Fruit fly (Drosophila melanogaster) whole organism, embryonic: ENCODE measurements around the gene CG11374.
A peak's percentile ranks its signal among the peaks of the same experiment; 100 is the strongest.

Experiments used
- Bdp1 ChIP-seq: fragments of 200-800 bp; sonication (Bioruptor generic); optimal IDR thresholded peaks from 3 replicates; lab custom pipeline; 2016; ENCODE audit warnings: missing biosample characterization, missing genetic modification characterization
- Blimp-1 ChIP-seq: fragments of 200-800 bp; sonication (Bioruptor generic); optimal IDR thresholded peaks from 3 replicates; lab custom pipeline; 2018; ENCODE audit warnings: missing biosample characterization, missing genetic modification characterization, mild to moderate bottlenecking, moderate library complexity, missing genetic modification reagents
- CG10366 ChIP-seq: fragments of 200-800 bp; sonication (Bioruptor generic); IDR thresholded peaks from 2 replicates; pipeline ENCODE4 v1.3.6; 2022; ENCODE audit warnings: missing biosample characterization, missing genetic modification characterization
- CG10431 ChIP-seq: fragments of 200-800 bp; sonication (Bioruptor generic); optimal IDR thresholded peaks from 3 replicates; lab custom pipeline; 2018; ENCODE audit warnings: missing biosample characterization, mild to moderate bottlenecking, missing genetic modification characterization
- CG11723 ChIP-seq: fragments of 200-800 bp; sonication (Bioruptor generic); optimal IDR thresholded peaks from 2 replicates; lab custom pipeline; 2017; ENCODE audit warnings: missing biosample characterization, mild to moderate bottlenecking, missing genetic modification characterization
- CG12104 ChIP-seq: fragments of 200-800 bp; sonication (Bioruptor generic); optimal IDR thresholded peaks from 3 replicates; lab custom pipeline; 2016; ENCODE audit warnings: missing biosample characterization, missing genetic modification characterization
- CG1233 ChIP-seq: fragments of 200-800 bp; sonication (Bioruptor generic); optimal IDR thresholded peaks from 4 replicates; lab custom pipeline; 2018; ENCODE audit warnings: missing biosample characterization, mild to moderate bottlenecking, missing genetic modification characterization
- CG12659 ChIP-seq: fragments of 200-800 bp; sonication (Bioruptor generic); optimal IDR thresholded peaks from 3 replicates; lab custom pipeline; 2017; ENCODE audit warnings: mild to moderate bottlenecking, missing biosample characterization, missing genetic modification reagents, missing genetic modification characterization
- CG15269 ChIP-seq: fragments of 200-800 bp; sonication (Bioruptor generic); optimal IDR thresholded peaks from 2 replicates; lab custom pipeline; 2018; ENCODE audit warnings: missing biosample characterization, mild to moderate bottlenecking, missing genetic modification characterization, moderate library complexity
- CG2202 ChIP-seq: fragments of 200-800 bp; sonication (Bioruptor generic); optimal IDR thresholded peaks from 2 replicates; lab custom pipeline; 2018; ENCODE audit warnings: missing biosample characterization, mild to moderate bottlenecking, missing genetic modification characterization
- CG2712 ChIP-seq: fragments of 200-800 bp; optimal IDR thresholded peaks from 3 replicates; lab custom pipeline; 2019; ENCODE audit warnings: missing biosample characterization, mild to moderate bottlenecking, missing genetic modification characterization, moderate library complexity
- CG30020 ChIP-seq: fragments of 200-800 bp; optimal IDR thresholded peaks from 2 replicates; lab custom pipeline; 2019; ENCODE audit warnings: missing biosample characterization, mild to moderate bottlenecking, missing genetic modification characterization, moderate library complexity
- CG31365 ChIP-seq: fragments of 200-800 bp; sonication (Bioruptor generic); optimal IDR thresholded peaks from 2 replicates; lab custom pipeline; 2018; ENCODE audit warnings: missing biosample characterization, mild to moderate bottlenecking, missing genetic modification characterization
- CG31388 ChIP-seq: fragments of 200-800 bp; sonication (Bioruptor generic); optimal IDR thresholded peaks from 2 replicates; lab custom pipeline; 2016; ENCODE audit warnings: missing biosample characterization, missing genetic modification characterization
- CG3281 ChIP-seq: fragments of 200-800 bp; sonication (Bioruptor generic); optimal IDR thresholded peaks from 3 replicates; lab custom pipeline; 2017; ENCODE audit warnings: missing biosample characterization, mild to moderate bottlenecking, missing genetic modification characterization
- CG33557 ChIP-seq: fragments of 200-800 bp; sonication (Bioruptor generic); optimal IDR thresholded peaks from 2 replicates; lab custom pipeline; 2019; ENCODE audit warnings: missing biosample characterization, mild to moderate bottlenecking, missing genetic modification characterization, moderate library complexity
- CG34224 ChIP-seq: fragments of 200-800 bp; sonication (Bioruptor generic); IDR thresholded peaks from 3 replicates; pipeline ENCODE4 v1.3.6; 2022; ENCODE audit warnings: missing biosample characterization, missing genetic modification characterization; ENCODE audit not compliant: partially characterized antibody
- CG34422 ChIP-seq: fragments of 200-800 bp; sonication (Bioruptor generic); IDR thresholded peaks from 3 replicates; pipeline ENCODE4 v1.3.6; 2022; ENCODE audit warnings: missing biosample characterization, missing genetic modification characterization
- CG4854 ChIP-seq: fragments of 200-800 bp; sonication (Bioruptor generic); optimal IDR thresholded peaks from 2 replicates; lab custom pipeline; 2016; ENCODE audit warnings: missing biosample characterization, missing genetic modification characterization, inconsistent platforms
- CG7372 ChIP-seq: fragments of 200-800 bp; sonication (Bioruptor generic); IDR thresholded peaks from 2 replicates; pipeline ENCODE4 v1.3.6; 2022; ENCODE audit warnings: missing biosample characterization, missing genetic modification characterization
- CG7745 ChIP-seq: fragments of 200-800 bp; sonication (Bioruptor generic); optimal IDR thresholded peaks from 2 replicates; lab custom pipeline; 2018; ENCODE audit warnings: missing biosample characterization, mild to moderate bottlenecking, missing genetic modification characterization, moderate library complexity
- CG9817 ChIP-seq: fragments of 200-800 bp; sonication (Bioruptor generic); optimal IDR thresholded peaks from 2 replicates; lab custom pipeline; 2018; ENCODE audit warnings: missing biosample characterization, mild to moderate bottlenecking, missing genetic modification characterization, moderate library complexity
- CTCF ChIP-seq: fragments of 200-800 bp; sonication (Bioruptor generic); optimal IDR thresholded peaks from 2 replicates; lab custom pipeline; 2017; ENCODE audit warnings: missing biosample characterization, mild to moderate bottlenecking, missing genetic modification characterization, moderate library complexity
- D ChIP-seq, 2 experiments: fragments of 200-800 bp in 1 of 2; fragments of >200 bp in 1 of 2; sonication (Bioruptor generic) in 1 of 2; optimal IDR thresholded peaks; 2 replicates in 1 of 2; 3 replicates in 1 of 2; lab custom pipeline; 2017; ENCODE audit warnings: mild to moderate bottlenecking in 1 of 2, missing biosample characterization in 1 of 2, missing genetic modification characterization in 1 of 2, missing genetic modification reagents in 1 of 2
- ERR ChIP-seq: fragments of 200-800 bp; sonication (Bioruptor generic); optimal IDR thresholded peaks from 2 replicates; lab custom pipeline; 2016; ENCODE audit warnings: missing biosample characterization, missing genetic modification characterization
- Ets65A ChIP-seq: fragments of 200-800 bp; sonication (Bioruptor generic); peaks from one replicate; lab custom pipeline; 2016; ENCODE audit warnings: missing biosample characterization, missing genetic modification characterization
- Max ChIP-seq: fragments of 200-800 bp; sonication (Bioruptor generic); optimal IDR thresholded peaks from 2 replicates; lab custom pipeline; 2016; ENCODE audit warnings: missing biosample characterization, mild to moderate bottlenecking, missing genetic modification characterization
- NC2α ChIP-seq: fragments of 200-800 bp; sonication (Bioruptor generic); optimal IDR thresholded peaks from 2 replicates; lab custom pipeline; 2016; ENCODE audit warnings: missing biosample characterization, missing genetic modification characterization
- Neu2 ChIP-seq: fragments of 200-800 bp; sonication (Bioruptor generic); optimal IDR thresholded peaks from 3 replicates; lab custom pipeline; 2016; ENCODE audit warnings: missing biosample characterization, missing genetic modification characterization, borderline replicate concordance
- NfI ChIP-seq: fragments of 200-800 bp; sonication (Bioruptor generic); optimal IDR thresholded peaks from 3 replicates; lab custom pipeline; 2018; ENCODE audit warnings: missing biosample characterization, mild to moderate bottlenecking, missing genetic modification characterization, moderate library complexity
- bowl ChIP-seq: fragments of 200-800 bp; sonication (Bioruptor generic); IDR thresholded peaks from 2 replicates; pipeline ENCODE4 v1.3.6; 2022; ENCODE audit warnings: missing biosample characterization, missing genetic modification characterization
- chn ChIP-seq: fragments of 200-800 bp; sonication (Bioruptor generic); optimal IDR thresholded peaks from 2 replicates; lab custom pipeline; 2016; ENCODE audit warnings: missing biosample characterization, missing genetic modification characterization
- danr ChIP-seq: fragments of 200-800 bp; sonication (Bioruptor generic); IDR thresholded peaks from 2 replicates; pipeline ENCODE4 v1.3.6; 2022; ENCODE audit warnings: missing biosample characterization, missing genetic modification characterization
- fru ChIP-seq: fragments of >200 bp; optimal IDR thresholded peaks from 2 replicates; lab custom pipeline; 2017
- fu2 ChIP-seq: fragments of 200-800 bp; sonication (Bioruptor generic); optimal IDR thresholded peaks from 2 replicates; lab custom pipeline; 2016; ENCODE audit warnings: missing biosample characterization, missing genetic modification characterization
- gcm ChIP-seq: fragments of 200-800 bp; sonication (Bioruptor generic); optimal IDR thresholded peaks from 2 replicates; lab custom pipeline; 2019; ENCODE audit warnings: missing biosample characterization, mild to moderate bottlenecking, missing genetic modification characterization, moderate library complexity
- gro ChIP-seq: fragments of 200-800 bp; sonication (Bioruptor generic); optimal IDR thresholded peaks from 2 replicates; lab custom pipeline; 2016; ENCODE audit warnings: missing biosample characterization, missing genetic modification characterization
- gsb-n ChIP-seq: fragments of 200-800 bp; sonication (Bioruptor generic); optimal IDR thresholded peaks from 3 replicates; lab custom pipeline; 2018; ENCODE audit warnings: missing biosample characterization, mild to moderate bottlenecking, missing genetic modification characterization
- ken ChIP-seq: fragments of 200-800 bp; sonication (Bioruptor generic); IDR thresholded peaks from 3 replicates; pipeline ENCODE4 v1.3.6; 2022; ENCODE audit warnings: missing biosample characterization, missing genetic modification characterization
- maf-S ChIP-seq: fragments of 200-800 bp; sonication (Bioruptor generic); optimal IDR thresholded peaks from 2 replicates; lab custom pipeline; 2016; ENCODE audit warnings: missing biosample characterization, missing genetic modification characterization
- onecut ChIP-seq: fragments of 200-800 bp; sonication (Bioruptor generic); IDR thresholded peaks from 2 replicates; pipeline ENCODE4 v1.3.6; 2022; ENCODE audit warnings: missing biosample characterization, missing genetic modification characterization
- pros ChIP-seq: fragments of 200-800 bp; sonication (Bioruptor generic); optimal IDR thresholded peaks from 3 replicates; lab custom pipeline; 2019; ENCODE audit warnings: missing biosample characterization, mild to moderate bottlenecking, missing genetic modification characterization, moderate library complexity
- pum ChIP-seq: fragments of 200-800 bp; sonication (Bioruptor generic); optimal IDR thresholded peaks from 2 replicates; lab custom pipeline; 2016; ENCODE audit warnings: missing biosample characterization, missing genetic modification characterization
- salm ChIP-seq: fragments of 200-800 bp; sonication (Bioruptor generic); optimal IDR thresholded peaks from 2 replicates; lab custom pipeline; 2018; ENCODE audit warnings: missing biosample characterization, mild to moderate bottlenecking, missing genetic modification characterization
- seq ChIP-seq: fragments of 200-800 bp; sonication (Bioruptor generic); IDR thresholded peaks from 2 replicates; pipeline ENCODE4 v1.3.6; 2022; ENCODE audit warnings: missing biosample characterization, missing genetic modification characterization
- slp2 ChIP-seq: fragments of 200-800 bp; sonication (Bioruptor generic); optimal IDR thresholded peaks from 2 replicates; lab custom pipeline; 2016; ENCODE audit warnings: missing biosample characterization, missing genetic modification characterization
- sob ChIP-seq: fragments of 200-800 bp; sonication (Bioruptor generic); IDR thresholded peaks from 2 replicates; pipeline ENCODE4 v1.3.6; 2022; ENCODE audit warnings: missing biosample characterization, missing genetic modification characterization
- stwl ChIP-seq: fragments of 200-800 bp; sonication (Bioruptor generic); optimal IDR thresholded peaks from 3 replicates; lab custom pipeline; 2018; ENCODE audit warnings: missing biosample characterization, mild to moderate bottlenecking, missing genetic modification characterization, moderate library complexity
- trh ChIP-seq: fragments of 200-800 bp; sonication (Bioruptor generic); optimal IDR thresholded peaks from 2 replicates; lab custom pipeline; 2016; ENCODE audit warnings: missing biosample characterization, missing genetic modification characterization
- twi ChIP-seq: fragments of 200-800 bp; optimal IDR thresholded peaks from 2 replicates; lab custom pipeline; 2019; ENCODE audit warnings: missing biosample characterization, mild to moderate bottlenecking, missing genetic modification characterization, moderate library complexity
- vvl ChIP-seq: fragments of 200-800 bp; sonication (Bioruptor generic); IDR thresholded peaks from 2 replicates; pipeline ENCODE4 v1.3.6; 2022; ENCODE audit warnings: missing biosample characterization, missing genetic modification characterization
- wdn ChIP-seq: fragments of 200-800 bp; sonication (Bioruptor generic); IDR thresholded peaks from 2 replicates; pipeline ENCODE4 v1.3.6; 2022; ENCODE audit warnings: missing biosample characterization, missing genetic modification characterization
- z ChIP-seq: fragments of 200-800 bp; sonication (Bioruptor generic); IDR thresholded peaks from 3 replicates; pipeline ENCODE4 v1.3.6; 2022; ENCODE audit warnings: missing biosample characterization, missing genetic modification characterization

CG11374 gene

DNA sequence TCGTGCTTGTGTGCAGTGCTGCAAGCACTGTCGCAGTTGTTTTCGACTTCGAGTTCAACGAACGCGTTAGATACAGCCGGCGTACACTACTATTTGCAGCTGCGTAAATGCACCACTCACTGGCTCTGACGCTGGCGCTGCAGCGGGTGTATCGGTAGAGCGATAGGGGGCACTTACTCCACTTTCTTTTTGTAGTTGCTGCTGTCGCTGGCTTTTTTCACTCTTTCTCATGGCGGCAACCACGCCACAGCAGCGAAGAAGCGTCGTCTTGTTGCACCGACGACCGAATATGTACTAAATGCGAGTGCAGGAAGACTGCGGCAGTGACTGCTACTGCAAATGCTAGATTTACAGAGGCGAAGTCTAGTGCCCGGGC, 45.3 kb downstream of the CG11374 start, which contains the start of gene CG4822 (continued):
- no peak for TF ChIP-seq CG30020
- TF ChIP-seq sob (GFP tag; lab: Robert Waterston, UW) = 0 out of 2 replicates have a peak, but pooled peaks have one; percentile 36
- TF ChIP-seq z (GFP tag; lab: Robert Waterston, UW) = peak; percentile 16; the same call in 1 of the 3 replicates
- no peak for TF ChIP-seq fru (lab: Kevin White, UChicago)
- TF ChIP-seq CG31388 (GFP tag; lab: Kevin White, UChicago) = no peak
- TF ChIP-seq maf-S (GFP tag; lab: Kevin White, UChicago) = no peak
- TF ChIP-seq CG31365 = no peak
- no peak for TF ChIP-seq CG11723
- peak; percentile 32 for TF ChIP-seq Blimp-1 (GFP tag; lab: Kevin White, UChicago)
- no peak for TF ChIP-seq vvl
- no peak for TF ChIP-seq chn (GFP tag; lab: Kevin White, UChicago)
- no peak for TF ChIP-seq gcm (GFP tag; lab: Kevin White, UChicago)
- TF ChIP-seq CG4854 (GFP tag; lab: Kevin White, UChicago) = no peak
- peak; percentile 18 for TF ChIP-seq pros (GFP tag; lab: Kevin White, UChicago)
- TF ChIP-seq bowl = no peak
- TF ChIP-seq onecut = no peak
- TF ChIP-seq Max (GFP tag; lab: Kevin White, UChicago) = no peak
- 0 out of 3 replicates have a peak, but pooled peaks have one; percentile 32 for TF ChIP-seq ken (GFP tag; lab: Robert Waterston, UW)
- TF ChIP-seq CG10431 (GFP tag; lab: Kevin White, UChicago) = no peak
- TF ChIP-seq ERR (GFP tag; lab: Kevin White, UChicago) = no peak
- no peak for TF ChIP-seq danr
- TF ChIP-seq D (optimal IDR thresholded peaks at IDR 0.05; lab: Kevin White, UChicago) = no peak
- no peak for TF ChIP-seq D (GFP tag; optimal IDR thresholded peaks at IDR 0.05; lab: Kevin White, UChicago)
- TF ChIP-seq gsb-n (tag; lab: Kevin White, UChicago) = no peak
- no peak for TF ChIP-seq Bdp1 (GFP tag; lab: Kevin White, UChicago)
- TF ChIP-seq fu2 (GFP tag; lab: Kevin White, UChicago) = no peak
- no peak for TF ChIP-seq CG3281 (GFP tag; lab: Kevin White, UChicago)
- no peak for TF ChIP-seq CG2712
- no peak for TF ChIP-seq stwl
- no peak for TF ChIP-seq CG34422 (GFP tag; lab: Robert Waterston, UW)
- TF ChIP-seq wdn (GFP tag; lab: Robert Waterston, UW) = no peak
- TF ChIP-seq seq (GFP tag; lab: Robert Waterston, UW) = no peak
- no peak for TF ChIP-seq Neu2 (GFP tag; lab: Kevin White, UChicago)
- no peak for TF ChIP-seq CG7745 (tag; lab: Kevin White, UChicago)
- no peak for TF ChIP-seq CG12659 (GFP tag; lab: Kevin White, UChicago)
- peak; percentile 36 for TF ChIP-seq CTCF (GFP tag; lab: Kevin White, UChicago)
- no peak for TF ChIP-seq salm (tag; lab: Kevin White, UChicago)
- TF ChIP-seq gro (GFP tag; lab: Kevin White, UChicago) = no peak
- no peak for TF ChIP-seq Ets65A (GFP tag; lab: Kevin White, UChicago)
- TF ChIP-seq CG12104 (GFP tag; lab: Kevin White, UChicago) = no peak
- no peak for TF ChIP-seq NfI
- no peak for TF ChIP-seq pum (GFP tag; lab: Kevin White, UChicago)
- no peak for TF ChIP-seq CG1233
- TF ChIP-seq CG7372 (GFP tag; lab: Robert Waterston, UW) = no peak
- no peak for TF ChIP-seq CG15269 (tag; lab: Kevin White, UChicago)
- TF ChIP-seq CG10366 (GFP tag; lab: Robert Waterston, UW) = no peak
- no peak for TF ChIP-seq twi (tag; lab: Kevin White, UChicago)
- TF ChIP-seq CG34224 = no peak
- TF ChIP-seq CG9817 (tag; lab: Kevin White, UChicago) = no peak
- no peak for TF ChIP-seq slp2 (GFP tag; lab: Kevin White, UChicago)
- TF ChIP-seq NC2α (GFP tag; lab: Kevin White, UChicago) = no peak
- TF ChIP-seq trh (GFP tag; lab: Kevin White, UChicago) = no peak
- no peak for TF ChIP-seq CG33557 (GFP tag; lab: Kevin White, UChicago)
- TF ChIP-seq CG2202 (tag; lab: Kevin White, UChicago) = no peak
